Worm (Caenorhabditis elegans): Measurements from ENCODE around the gene C26H9A.3.
"Not testable (repeated sequence)": the region's sequence is repeated elsewhere in the genome, so short reads cannot be mapped to it uniquely, and the experiment has no call there.

Gene C26H9A.3

DNA sequence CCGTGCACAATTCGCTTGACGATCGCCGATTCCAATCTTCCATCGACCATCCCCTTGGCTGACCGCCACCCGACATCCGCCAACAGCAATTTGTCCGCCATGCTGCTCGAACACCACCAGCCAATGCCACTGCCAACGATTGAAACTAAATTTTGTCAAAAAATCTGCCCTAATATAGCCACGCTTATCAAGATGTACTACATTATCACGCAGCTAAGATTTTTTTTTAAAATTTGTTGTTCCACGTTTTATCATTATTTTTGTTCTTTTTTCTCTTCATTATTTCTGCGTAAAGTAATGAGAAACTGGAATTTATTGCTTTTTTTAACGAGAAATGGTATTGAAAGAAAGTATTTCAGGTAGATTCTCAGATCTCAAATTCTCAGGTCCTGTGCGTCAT, at the start of gene C26H9A.3:
TSS of gene C26H9A.3 (minus strand) at position 101 of the 400 bp plus-strand sequence.
- not testable (repeated sequence) for TF ChIP-seq unc-120 (tag; optimal IDR thresholded peaks at IDR 0.05; ENCODE audit: poor library complexity, severe bottlenecking); ceh-39 (tag; optimal IDR thresholded peaks at IDR 0.05); ham-2 (GFP tag; optimal IDR thresholded peaks at IDR 0.05)

DNA sequence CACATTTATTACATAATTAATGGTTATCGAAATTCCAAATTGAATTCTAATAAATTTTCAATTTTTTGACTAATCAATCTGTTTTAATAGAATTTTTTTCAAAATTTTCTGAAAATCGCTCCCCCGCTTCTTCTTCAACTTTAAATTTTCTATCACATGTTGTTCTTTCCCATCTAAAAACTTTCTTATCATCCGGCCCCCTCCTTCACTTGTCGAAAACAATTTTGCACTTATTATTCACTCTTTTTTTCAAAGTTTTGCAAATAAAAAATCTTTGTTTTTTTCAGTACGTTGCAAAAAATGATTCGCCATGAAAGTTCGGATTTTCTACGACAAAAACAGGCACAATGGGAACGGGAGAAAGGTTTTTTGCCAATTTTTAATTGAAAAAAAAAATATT, 49.2 kb upstream of the C26H9A.3 start, which contains the start of gene T23B5.3:
TSS of gene T23B5.3 (plus strand) at position 301 of the 400 bp plus-strand sequence.
- TF ChIP-seq zip-8 (tag; optimal IDR thresholded peaks at IDR 0.05) (no peak), pha-4 (tag; optimal IDR thresholded peaks at IDR 0.05) (no peak), nhr-2 (tag; optimal IDR thresholded peaks at IDR 0.05) (no peak), unc-120 (tag; optimal IDR thresholded peaks at IDR 0.05; ENCODE audit: poor library complexity, severe bottlenecking) (no peak), cnd-1 (tag; optimal IDR thresholded peaks at IDR 0.05) (no peak)

DNA sequence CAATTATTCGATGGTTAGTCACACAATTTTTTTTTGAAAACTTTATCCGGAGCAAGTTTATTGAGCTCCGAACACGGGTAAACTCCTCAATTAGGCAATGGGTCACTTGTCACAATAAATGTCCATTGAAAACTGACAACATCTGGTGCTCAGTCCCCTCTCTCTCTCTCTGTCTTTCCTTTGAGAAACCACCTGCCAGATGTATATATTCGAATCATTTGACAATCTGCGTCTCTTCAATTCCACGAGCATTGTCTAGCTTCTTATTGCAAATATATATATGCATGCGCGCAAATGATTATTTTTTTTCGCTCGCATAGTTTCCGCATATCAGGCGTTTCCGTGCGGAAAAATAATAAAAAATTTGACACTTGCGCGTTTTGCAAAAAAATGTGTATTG, 46.6 kb upstream of the C26H9A.3 start:
- TF ChIP-seq mep-1 (tag; optimal IDR thresholded peaks at IDR 0.05): peak; percentile 30
- peak; percentile 85 for TF ChIP-seq cnd-1 (tag; optimal IDR thresholded peaks at IDR 0.05)
- TF ChIP-seq lin-32 (GFP tag; optimal IDR thresholded peaks at IDR 0.05): peak; percentile 75
- peak; percentile 46 for TF ChIP-seq nhr-2 (tag; optimal IDR thresholded peaks at IDR 0.05)
- peak; percentile 58 for TF ChIP-seq hlh-1 (tag; optimal IDR thresholded peaks at IDR 0.05)
- TF ChIP-seq unc-120 (tag; optimal IDR thresholded peaks at IDR 0.05; ENCODE audit: poor library complexity, severe bottlenecking): no peak
- TF ChIP-seq ces-1 (GFP tag; optimal IDR thresholded peaks at IDR 0.05): peak; percentile 20
- TF ChIP-seq unc-62 (GFP tag; optimal IDR thresholded peaks at IDR 0.05): peak; percentile 70
- TF ChIP-seq tbx-8 (GFP tag; optimal IDR thresholded peaks at IDR 0.05): no peak

ce11 chrIV:12684826-12685594, 45.8 kb upstream of the C26H9A.3 start:
- TF ChIP-seq blmp-1 (tag; optimal IDR thresholded peaks at IDR 0.05): peak; percentile 5
- TF ChIP-seq sem-2 (GFP tag; optimal IDR thresholded peaks at IDR 0.05): no peak

DNA sequence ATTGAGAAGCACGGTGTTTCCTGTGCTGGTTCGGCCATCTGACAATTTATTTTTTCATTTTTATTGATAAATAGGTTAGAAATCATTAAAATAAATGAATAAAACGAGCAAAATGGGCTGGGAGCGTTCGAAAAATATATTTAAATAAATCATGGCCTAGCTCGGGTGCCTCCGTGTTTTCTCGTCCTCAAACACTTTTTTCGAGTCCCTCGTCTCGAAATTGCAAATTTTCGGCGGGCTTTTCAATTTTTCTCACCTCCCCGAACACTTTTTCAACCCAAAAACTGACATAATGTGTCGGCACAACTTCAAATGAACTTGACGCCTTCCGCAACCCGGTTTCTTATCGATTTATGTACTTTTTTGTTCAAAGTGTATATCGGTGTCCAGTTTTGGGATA, 45.1 kb upstream of the C26H9A.3 start, which contains the start of gene prmt-9:
TSS of gene prmt-9 (minus strand) at position 38 of the 400 bp plus-strand sequence.
- no peak for TF ChIP-seq mep-1 (tag; optimal IDR thresholded peaks at IDR 0.05)
- TF ChIP-seq ztf-11 (tag; optimal IDR thresholded peaks at IDR 0.05): no peak
- no peak for TF ChIP-seq M03D4.4 (tag; optimal IDR thresholded peaks at IDR 0.05)

ce11 chrIV:12677137-12677536, 37.9 kb upstream of the C26H9A.3 start, which contains the start of gene T23B5.6:
T23B5.6 (minus strand) TSS chrIV:12677237.
- not testable (repeated sequence) for TF ChIP-seq flh-1 (GFP tag; optimal IDR thresholded peaks at IDR 0.05); nhr-28 (tag; optimal IDR thresholded peaks at IDR 0.05); unc-120 (tag; optimal IDR thresholded peaks at IDR 0.05; ENCODE audit: poor library complexity, severe bottlenecking)

DNA sequence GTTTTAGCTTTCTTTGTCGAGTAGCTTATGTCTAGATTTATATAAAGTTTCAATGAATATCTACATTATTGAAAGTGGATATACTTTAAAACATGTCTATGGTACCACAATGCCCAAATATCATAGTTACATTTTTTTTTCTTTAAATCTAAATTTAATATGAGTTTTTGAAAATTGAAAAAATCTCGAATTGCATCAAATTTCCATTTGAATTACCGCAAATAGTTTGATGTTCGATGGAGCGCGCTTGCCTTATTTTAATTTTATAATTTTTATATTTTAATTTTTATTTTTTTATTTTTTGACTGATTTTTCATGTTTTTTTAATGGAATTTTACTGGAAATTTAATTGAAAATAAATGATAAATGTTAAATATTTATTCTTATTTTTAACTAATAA, 35.5 kb upstream of the C26H9A.3 start, which contains the start of gene T23B5.4:
TSS of gene T23B5.4 (plus strand) at position 301 of the 400 bp plus-strand sequence.
- TF ChIP-seq nhr-28 (tag; optimal IDR thresholded peaks at IDR 0.05): no peak

DNA sequence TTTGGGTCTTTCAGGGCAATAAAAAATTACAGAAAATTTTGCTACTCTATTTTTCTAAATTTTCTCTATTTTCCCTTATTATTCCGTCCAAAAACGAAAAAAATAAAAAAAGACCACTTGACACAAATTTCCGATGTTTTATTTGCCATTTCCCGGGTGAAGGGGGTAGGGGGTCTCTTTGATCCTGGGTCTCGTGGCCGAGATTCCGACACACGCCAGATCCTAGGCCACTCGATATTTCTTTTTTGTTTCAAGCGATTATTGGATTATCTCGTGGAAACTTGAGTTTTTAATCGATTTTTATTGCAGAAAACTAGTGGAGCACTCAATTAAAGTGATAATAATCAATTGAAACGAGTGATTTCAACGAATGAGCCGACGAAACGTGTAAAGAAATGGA, 13.9 kb upstream of the C26H9A.3 start, which contains the start of the genes wdfy-3 and C26H9A.4:
TSS of gene wdfy-3 (plus strand) at position 308 of the 400 bp plus-strand sequence.
TSS of gene C26H9A.4 (plus strand) at position 317 of the 400 bp plus-strand sequence.
- TF ChIP-seq flh-1 (GFP tag; optimal IDR thresholded peaks at IDR 0.05): no peak
- no peak for TF ChIP-seq ceh-39 (tag; optimal IDR thresholded peaks at IDR 0.05)
- no peak for TF ChIP-seq bed-3 (GFP tag; optimal IDR thresholded peaks at IDR 0.05)
- TF ChIP-seq ceh-43 (GFP tag; optimal IDR thresholded peaks at IDR 0.05): no peak
- peak; percentile 19 for TF ChIP-seq lsy-2 (tag; optimal IDR thresholded peaks at IDR 0.05)
- TF ChIP-seq mep-1 (tag; optimal IDR thresholded peaks at IDR 0.05): no peak
- TF ChIP-seq nhr-237 (tag; optimal IDR thresholded peaks at IDR 0.05): no peak
- no peak for TF ChIP-seq tbx-8 (GFP tag; optimal IDR thresholded peaks at IDR 0.05)
- TF ChIP-seq ces-1 (GFP tag; optimal IDR thresholded peaks at IDR 0.05): peak; percentile 39
- TF ChIP-seq nhr-12 (tag; optimal IDR thresholded peaks at IDR 0.05): no peak
- no peak for TF ChIP-seq sptf-1 (tag; optimal IDR thresholded peaks at IDR 0.05)
- no peak for TF ChIP-seq nhr-76 (tag; optimal IDR thresholded peaks at IDR 0.05)
- no peak for TF ChIP-seq mab-5 (tag; optimal IDR thresholded peaks at IDR 0.05)

Measured in whole organism, mixed stage, embryonic.